Worm (Caenorhabditis elegans) whole organism, L4 larva: ENCODE measurements around the gene T20G5.12.

Experiments
- arid-1 ChIP-seq: fragments of 200-800 bp; sonication (Bioruptor generic); conservative IDR thresholded peaks from 2 replicates; pipeline ENCODE4 v1.3.6; 2022; ENCODE audit warnings: missing genetic modification reagents, missing genetic modification characterization, missing compliant biosample characterization
- ceh-82 ChIP-seq: sonication (generic microtip); optimal IDR thresholded peaks from 2 replicates; lab custom pipeline; 2017; ENCODE audit warnings: missing biosample characterization, missing genetic modification characterization
- ces-1 ChIP-seq: fragments of 150-350 bp; sonication (generic microtip); optimal IDR thresholded peaks from 4 replicates; lab custom pipeline; 2014; ENCODE audit warnings: missing biosample characterization, missing genetic modification reagents, missing genetic modification characterization
- fos-1 ChIP-seq: fragments of 150-350 bp; optimal IDR thresholded peaks from 2 replicates; lab custom pipeline; 2014; ENCODE audit warnings: missing biosample characterization, missing genetic modification characterization
- lin-13 ChIP-seq: fragments of 150-350 bp; optimal IDR thresholded peaks from 2 replicates; lab custom pipeline; 2014; ENCODE audit warnings: missing biosample characterization, missing genetic modification reagents, missing genetic modification characterization
- lin-15B ChIP-seq: fragments of 150-350 bp; sonication (generic microtip); optimal IDR thresholded peaks from 3 replicates; lab custom pipeline; 2014; ENCODE audit warnings: missing biosample characterization, missing genetic modification characterization
- lin-39 ChIP-seq: fragments of 150-350 bp; optimal IDR thresholded peaks from 2 replicates; lab custom pipeline; 2014; ENCODE audit warnings: missing biosample characterization, missing genetic modification reagents, missing genetic modification characterization
- nhr-11 ChIP-seq: fragments of 150-350 bp; optimal IDR thresholded peaks from 2 replicates; lab custom pipeline; 2014; ENCODE audit warnings: missing biosample characterization, missing genetic modification characterization
- nhr-237 ChIP-seq: sonication (generic microtip); optimal IDR thresholded peaks from 2 replicates; lab custom pipeline; 2017; ENCODE audit warnings: missing biosample characterization, missing genetic modification characterization
- pha-4 ChIP-seq, 2 experiments: fragments of 150-350 bp in 1 of 2; fragments of 200-800 bp in 1 of 2; sonication (Bioruptor generic) in 1 of 2; IDR thresholded peaks in 1 of 2; optimal IDR thresholded peaks in 1 of 2; 2 replicates each; pipeline versions ENCODE4 v1.3.6 to Lab custom; 2014 to 2022; ENCODE audit warnings: missing genetic modification characterization in 2 of 2, missing genetic modification reagents in 2 of 2, missing biosample characterization in 1 of 2, missing compliant biosample characterization in 1 of 2
- unc-39 ChIP-seq: sonication (generic microtip); optimal IDR thresholded peaks from 2 replicates; lab custom pipeline; 2017; ENCODE audit warnings: missing biosample characterization, missing genetic modification characterization
- zag-1 ChIP-seq: fragments of 150-350 bp; optimal IDR thresholded peaks from 2 replicates; lab custom pipeline; 2014; ENCODE audit warnings: missing biosample characterization, missing genetic modification characterization

- no peak for TF ChIP-seq unc-39
- TF ChIP-seq lin-15B (tag; lab: Kevin White, UChicago): no peak
- no peak for TF ChIP-seq lin-39 (tag; lab: Kevin White, UChicago)
- TF ChIP-seq zag-1 (tag; lab: Kevin White, UChicago): no peak
- no peak for TF ChIP-seq arid-1
- no peak for TF ChIP-seq fos-1
- no peak for TF ChIP-seq pha-4 (GFP tag; IDR thresholded peaks at IDR 0.05; lab: Robert Waterston, UW)
- no peak for TF ChIP-seq pha-4 (tag; optimal IDR thresholded peaks at IDR 0.05; lab: Kevin White, UChicago)
- no peak for TF ChIP-seq ceh-82 (tag; lab: Kevin White, UChicago)
- no peak for TF ChIP-seq nhr-11 (tag; lab: Kevin White, UChicago)
- no peak for TF ChIP-seq ces-1 (GFP tag; lab: Kevin White, UChicago)
- TF ChIP-seq nhr-237 (tag; lab: Kevin White, UChicago): no peak
- TF ChIP-seq lin-13 (GFP tag; lab: Kevin White, UChicago): no peak
These were observed at the start of gene T20G5.12, which contains the start of gene T20G5.13 for ce11 chrIII:10201235-10201634.
